Fruit fly (Drosophila melanogaster): ENCODE results near the gene CG14227.

The CG14227 gene

DNA sequence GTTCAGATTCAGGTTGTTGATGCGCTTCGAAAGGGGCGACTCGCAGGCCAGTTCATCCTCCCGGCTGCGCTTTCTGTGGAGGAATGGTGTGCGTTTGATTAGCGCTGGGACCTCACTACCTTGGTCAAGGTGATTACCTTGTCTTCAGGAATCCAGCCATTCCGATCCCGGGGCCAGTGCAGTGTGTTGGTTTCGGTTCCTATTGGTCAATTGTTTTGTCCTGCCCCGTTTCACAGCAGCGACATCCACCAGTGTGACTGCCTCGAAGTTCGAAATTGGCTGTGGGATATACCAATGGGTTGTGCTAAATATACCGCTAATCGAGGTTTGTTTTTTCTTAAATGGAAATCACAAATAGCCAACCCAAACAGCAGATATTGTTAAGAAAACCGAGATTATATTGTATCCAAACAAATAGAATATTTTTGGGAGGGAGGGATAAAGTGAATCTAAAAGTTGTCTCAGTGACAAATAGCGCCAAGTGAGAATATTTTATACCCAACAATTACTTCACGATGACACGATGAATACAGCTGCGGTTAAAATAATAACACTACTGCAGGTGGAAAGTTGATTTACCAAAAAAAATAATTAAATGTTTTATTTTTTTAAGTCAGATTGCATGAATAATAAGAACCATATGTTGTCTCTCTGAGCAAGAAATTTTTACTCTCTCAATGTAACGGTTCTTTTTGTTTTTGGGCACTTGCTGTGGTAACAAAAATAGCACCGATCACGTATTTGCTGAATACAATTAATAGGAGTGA lies 6.2 kb upstream of the CG14227 start, which contains the start of gene CG14229:
TSS of gene CG14229 (minus strand) at position 459 of the 767 bp plus-strand sequence.
- TF ChIP-seq CG17801 (GFP tag; optimal IDR thresholded peaks at IDR 0.05; ENCODE audit: partially characterized antibody) = no peak

dm6 chrX:19692951-19693698 lies 4.4 kb upstream of the CG14227 start, which contains the start of gene Mer:
Mer (minus strand) TSS chrX:19693500.
- peak; percentile 85 for TF ChIP-seq CG17801 (GFP tag; optimal IDR thresholded peaks at IDR 0.05; ENCODE audit: partially characterized antibody)

DNA sequence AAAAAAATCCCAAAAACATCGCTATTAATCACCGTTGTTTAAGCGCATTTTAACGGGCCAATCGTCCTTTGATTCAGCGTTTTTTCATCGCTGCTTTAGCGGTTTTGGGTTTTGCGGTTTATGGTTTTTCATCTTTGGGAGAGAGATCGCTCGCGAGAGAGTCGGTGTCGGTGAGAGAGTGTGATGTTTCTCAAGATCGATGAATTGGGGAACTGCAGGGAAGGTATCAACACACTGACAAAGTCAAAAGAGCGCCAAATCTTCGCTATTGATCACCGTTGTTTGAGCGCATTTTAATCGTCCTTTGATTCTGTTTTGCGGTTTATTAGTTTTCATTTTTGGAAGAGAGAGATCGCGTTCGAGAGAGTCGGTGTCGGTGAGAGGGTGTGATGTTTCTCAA lies 1.3 kb upstream of the CG14227 start:
- TF ChIP-seq CG17801 (GFP tag; optimal IDR thresholded peaks at IDR 0.05; ENCODE audit: partially characterized antibody) = no peak

dm6 chrX:19684048-19684447 lies 4.7 kb downstream of the CG14227 start:
- TF ChIP-seq CG17801 (GFP tag; optimal IDR thresholded peaks at IDR 0.05; ENCODE audit: partially characterized antibody) = no peak

dm6 chrX:19683040-19683875 lies 5.5 kb downstream of the CG14227 start, which contains the start of the genes dome and Ubqn:
dome (minus strand) TSS chrX:19683518.
Ubqn (plus strand) TSS chrX:19683808.
- peak; percentile 62 for TF ChIP-seq CG17801 (GFP tag; optimal IDR thresholded peaks at IDR 0.05; ENCODE audit: partially characterized antibody)

DNA sequence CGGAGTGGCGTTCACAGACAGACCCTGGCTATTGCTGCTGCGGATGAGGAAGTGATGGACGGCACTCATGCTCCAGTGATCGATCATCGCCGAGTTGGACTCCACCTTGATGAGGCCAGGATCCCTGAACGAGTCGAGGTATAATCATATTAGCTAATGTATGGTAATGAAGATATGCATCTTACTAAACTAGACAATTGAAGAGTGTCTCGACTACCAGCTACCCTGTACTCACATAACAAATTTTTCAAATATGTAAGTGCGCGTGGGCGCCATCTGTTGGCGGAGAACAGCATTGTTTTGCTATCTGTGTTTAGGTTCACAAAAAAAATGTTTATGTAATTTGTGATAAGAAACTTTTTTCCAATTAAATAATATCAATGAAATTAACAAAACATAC lies 9.5 kb downstream of the CG14227 start:
- TF ChIP-seq CG17801 (GFP tag; optimal IDR thresholded peaks at IDR 0.05; ENCODE audit: partially characterized antibody) = no peak

dm6 chrX:19675662-19676061 lies 13.1 kb downstream of the CG14227 start, which contains the start of gene et:
et (minus strand) TSS chrX:19675891.
- TF ChIP-seq CG17801 (GFP tag; optimal IDR thresholded peaks at IDR 0.05; ENCODE audit: partially characterized antibody) = no peak

dm6 chrX:19668405-19668804 lies 20.3 kb downstream of the CG14227 start:
- TF ChIP-seq CG17801 (GFP tag; optimal IDR thresholded peaks at IDR 0.05; ENCODE audit: partially characterized antibody) = peak; percentile 93

- TF ChIP-seq CG17801 (GFP tag; optimal IDR thresholded peaks at IDR 0.05; ENCODE audit: partially characterized antibody) = no peak
Measured at dm6 chrX:19667444-19668104, 21.2 kb downstream of the CG14227 start.

dm6 chrX:19666991-19667409 lies 21.7 kb downstream of the CG14227 start, which contains the start of gene Zw:
Zw (plus strand) TSS chrX:19667252.
- peak; percentile 69 for TF ChIP-seq CG17801 (GFP tag; optimal IDR thresholded peaks at IDR 0.05; ENCODE audit: partially characterized antibody)

DNA sequence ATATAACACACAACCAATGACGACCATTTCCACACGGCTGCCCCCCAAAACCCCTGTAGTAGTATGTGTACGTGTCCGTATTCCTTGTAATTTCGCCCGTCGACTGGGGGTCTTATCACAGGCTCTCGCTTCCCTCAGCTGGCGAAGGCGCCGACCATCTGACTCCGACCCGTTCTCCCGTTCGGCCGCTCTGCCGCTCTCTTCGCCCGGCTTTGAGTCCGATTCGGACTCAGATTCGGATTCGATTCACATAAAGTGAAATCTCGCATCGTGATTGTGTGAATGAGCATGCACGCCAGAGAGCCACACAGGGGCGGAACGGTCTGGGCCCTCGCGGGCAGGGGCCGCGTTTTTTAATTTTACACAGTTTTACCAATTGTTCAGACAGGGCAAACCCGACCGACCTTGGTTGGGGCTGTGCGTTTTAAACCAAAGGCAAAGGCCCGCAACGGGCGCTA lies 23.0 kb downstream of the CG14227 start:
- TF ChIP-seq CG17801 (GFP tag; optimal IDR thresholded peaks at IDR 0.05; ENCODE audit: partially characterized antibody) = peak; percentile 13

DNA sequence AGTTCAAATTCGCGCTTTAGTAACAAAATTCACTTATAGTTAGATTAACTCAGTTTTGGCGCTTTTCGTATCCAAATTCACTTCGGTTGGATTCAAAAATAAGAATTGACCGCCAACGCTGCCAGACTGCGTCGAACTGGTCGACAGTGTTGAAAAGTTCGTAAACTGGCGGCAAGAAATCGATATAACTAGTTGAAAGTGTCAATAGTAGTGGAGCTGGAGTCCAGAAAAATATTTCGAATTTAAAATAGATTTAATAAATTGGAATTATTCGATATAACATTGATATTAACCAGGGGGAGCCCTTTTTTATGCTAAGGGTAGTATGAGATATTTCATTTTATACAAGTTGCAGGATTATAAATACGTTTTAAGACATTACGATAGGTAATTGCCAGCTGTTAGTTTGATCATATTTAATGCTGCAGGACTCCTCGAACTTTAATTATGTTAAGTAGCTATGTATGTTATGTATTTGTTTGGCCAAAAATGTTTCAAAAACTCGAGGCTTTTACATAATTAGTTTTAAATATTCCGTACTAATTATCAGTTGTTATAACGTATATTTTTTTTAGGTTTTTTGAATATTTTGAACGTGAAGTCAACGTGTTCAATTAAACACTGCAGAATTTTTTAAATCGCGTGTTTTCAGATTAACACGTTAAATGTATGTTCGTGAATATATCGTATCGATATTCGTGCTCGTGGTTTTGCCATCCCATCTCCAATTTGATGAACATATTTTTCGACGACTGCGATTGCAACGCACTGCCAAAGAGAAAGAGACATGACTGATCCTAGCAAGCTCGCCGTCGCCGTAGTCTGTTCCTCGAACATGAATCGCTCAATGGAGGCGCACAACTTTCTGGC lies 24.7 kb downstream of the CG14227 start, which contains the start of the genes CG14223 and Ssu72:
TSS of gene CG14223 (minus strand) at position 113 of the 870 bp plus-strand sequence.
TSS of gene Ssu72 (plus strand) at position 703 of the 870 bp plus-strand sequence.
- TF ChIP-seq CG17801 (GFP tag; optimal IDR thresholded peaks at IDR 0.05; ENCODE audit: partially characterized antibody) = no peak

- TF ChIP-seq CG17801 (GFP tag; optimal IDR thresholded peaks at IDR 0.05; ENCODE audit: partially characterized antibody) = no peak
Measured at dm6 chrX:19663196-19663858, 25.4 kb downstream of the CG14227 start.
